Fruit fly (Drosophila melanogaster): Measurements from ENCODE around the gene CG14456.
A peak's percentile ranks its signal among the peaks of the same experiment; 100 is the strongest.

Gene CG14456

DNA sequence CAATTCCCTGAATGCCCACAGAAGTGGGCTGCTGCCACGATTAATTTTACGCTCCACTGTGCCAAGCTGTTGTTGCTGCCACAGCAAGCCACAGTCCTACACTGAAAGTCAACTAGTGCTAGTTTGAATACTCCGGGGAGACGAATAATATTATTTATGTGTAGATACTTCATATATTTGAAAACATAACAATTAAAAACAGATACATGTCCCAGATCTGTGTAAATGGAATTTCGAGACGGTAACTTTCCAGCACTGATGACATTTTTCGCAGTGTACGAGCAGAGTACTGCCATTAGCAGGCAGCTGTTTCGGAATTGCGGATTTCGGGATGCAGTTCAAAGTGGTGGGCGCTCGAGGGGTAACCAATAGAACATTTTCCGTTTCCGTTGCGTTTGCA lies 21.9 kb upstream of the CG14456 start (continued):
- TF ChIP-seq ara (GFP tag; IDR thresholded peaks at IDR 0.05) (0 out of 2 replicates have a peak, but pooled peaks have one; percentile 35), Side (GFP tag; optimal IDR thresholded peaks at IDR 0.05) (no peak), CG2678 (tag; optimal IDR thresholded peaks at IDR 0.05) (peak; percentile 42), CG2889 (GFP tag; IDR thresholded peaks at IDR 0.05) (no peak), CG13424 (tag; optimal IDR thresholded peaks at IDR 0.05) (peak; percentile 21), ind (GFP tag; optimal IDR thresholded peaks at IDR 0.05) (peak; percentile 41), CG4617 (GFP tag; optimal IDR thresholded peaks at IDR 0.05; ENCODE audit: borderline replicate concordance) (no peak), ftz-f1 (GFP tag; optimal IDR thresholded peaks at IDR 0.05) (no peak), Hr39 (optimal IDR thresholded peaks at IDR 0.05) (no peak), Drgx (GFP tag; IDR thresholded peaks at IDR 0.05) (no peak), Nf-YC (tag; optimal IDR thresholded peaks at IDR 0.05) (no peak), CG4820 (GFP tag; optimal IDR thresholded peaks at IDR 0.05) (peak; percentile 37), Atf6 (GFP tag; IDR thresholded peaks at IDR 0.05) (peak; percentile 52; the same call in 1 of the 2 replicates), pan (optimal IDR thresholded peaks at IDR 0.05) (no peak), pan (GFP tag; optimal IDR thresholded peaks at IDR 0.05 in 1 of 2, IDR thresholded peaks at IDR 0.05 in 1 of 2) (no peak), CG4730 (GFP tag; IDR thresholded peaks at IDR 0.05) (no peak), Doc2 (GFP tag; IDR thresholded peaks at IDR 0.05) (no peak), ssp (GFP tag; IDR thresholded peaks at IDR 0.05) (no peak), ci (GFP tag; IDR thresholded peaks at IDR 0.05) (peak; percentile 61; the same call in 1 of the 3 replicates), sna (GFP tag; IDR thresholded peaks at IDR 0.05; ENCODE audit: partially characterized antibody) (no peak), CG13624 (GFP tag; optimal IDR thresholded peaks at IDR 0.05) (no peak), sens (GFP tag) (peak; percentile 87), odd (GFP tag; optimal IDR thresholded peaks at IDR 0.05) (no peak), Kr (GFP tag; optimal IDR thresholded peaks at IDR 0.05) (no peak), Jarid2 (GFP tag; optimal IDR thresholded peaks at IDR 0.05) (no peak), HLHmδ (GFP tag; optimal IDR thresholded peaks at IDR 0.05) (no peak), nmo (GFP tag; optimal IDR thresholded peaks at IDR 0.05) (peak; percentile 39), sim (GFP tag; IDR thresholded peaks at IDR 0.05) (no peak), CG2875 (GFP tag; optimal IDR thresholded peaks at IDR 0.05) (no peak), sc (optimal IDR thresholded peaks at IDR 0.05) (no peak), sc (GFP tag; optimal IDR thresholded peaks at IDR 0.05) (peak; percentile 2), bsh (GFP tag; optimal IDR thresholded peaks at IDR 0.05) (peak in 1 of 2 experiments; percentile 57), HLH54F (GFP tag; optimal IDR thresholded peaks at IDR 0.05) (peak; percentile 0), CG8290 (GFP tag; optimal IDR thresholded peaks at IDR 0.05) (no peak), CG8290 (tag; optimal IDR thresholded peaks at IDR 0.05) (peak in 1 of 2 experiments; percentile 34), ranshi (GFP tag; IDR thresholded peaks at IDR 0.05) (peak; percentile 53; the same call in 1 of the 2 replicates), az2 (GFP tag; optimal IDR thresholded peaks at IDR 0.05) (peak; percentile 33), CG12219 (GFP tag; optimal IDR thresholded peaks at IDR 0.05) (peak; percentile 33), zfh2 (GFP tag; optimal IDR thresholded peaks at IDR 0.05) (no peak), CG17568 (GFP tag; optimal IDR thresholded peaks at IDR 0.05) (no peak), Awh (GFP tag; IDR thresholded peaks at IDR 0.05) (no peak), rib (GFP tag; IDR thresholded peaks at IDR 0.05) (no peak), MBD-R2 (GFP tag; IDR thresholded peaks at IDR 0.05) (no peak), CG34422 (GFP tag; IDR thresholded peaks at IDR 0.05) (no peak), GATAe (GFP tag; conservative IDR thresholded peaks at IDR 0.05) (no peak), CG8089 (GFP tag; optimal IDR thresholded peaks at IDR 0.05) (no peak), Bgb (GFP tag; IDR thresholded peaks at IDR 0.05; ENCODE audit: partially characterized antibody) (no peak), fd96Cb (tag; optimal IDR thresholded peaks at IDR 0.05) (peak; percentile 25), nerfin-2 (GFP tag; IDR thresholded peaks at IDR 0.05; ENCODE audit: partially characterized antibody) (no peak), CG15073 (GFP tag; optimal IDR thresholded peaks at IDR 0.05) (no peak), dan (GFP tag; IDR thresholded peaks at IDR 0.05) (no peak), CG15269 (tag; optimal IDR thresholded peaks at IDR 0.05) (peak; percentile 28), CG7357 (GFP tag; IDR thresholded peaks at IDR 0.05) (no peak)
